Worm (Caenorhabditis elegans): ENCODE results near the gene F38B2.3.

DNA sequence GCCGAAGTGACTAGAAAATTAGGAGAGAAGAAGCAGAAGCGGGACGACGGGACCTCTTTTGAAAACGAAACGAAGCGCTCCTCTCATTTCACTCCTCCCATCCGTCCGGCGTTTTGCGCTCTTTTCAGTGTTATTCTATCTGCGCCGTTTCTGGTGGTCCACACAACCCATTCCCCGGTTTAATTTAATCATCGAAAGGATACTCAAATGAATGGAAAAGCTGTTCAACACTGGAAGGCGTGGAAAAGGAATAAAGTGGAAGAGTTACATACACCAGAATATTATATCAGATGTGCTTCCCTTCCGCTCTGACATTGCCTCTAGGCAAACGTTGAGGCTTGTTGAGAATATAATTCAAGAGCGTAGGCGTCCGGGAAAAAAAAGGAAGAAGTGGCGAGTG, 41.1 kb downstream of the F38B2.3 start:
- no peak for TF ChIP-seq mxl-2 (GFP tag; conservative IDR thresholded peaks at IDR 0.05)
- TF ChIP-seq F10B5.3 (tag; optimal IDR thresholded peaks at IDR 0.05), result no peak
- TF ChIP-seq ceh-82 (tag; optimal IDR thresholded peaks at IDR 0.05), result no peak
- TF ChIP-seq lin-38 (GFP tag; IDR thresholded peaks at IDR 0.05), result no peak
- no peak for TF ChIP-seq nhr-237 (tag; optimal IDR thresholded peaks at IDR 0.05)
- TF ChIP-seq nhr-28 (tag; optimal IDR thresholded peaks at IDR 0.05), result no peak
- no peak for TF ChIP-seq nhr-76 (tag; optimal IDR thresholded peaks at IDR 0.05)
- TF ChIP-seq mep-1 (tag; optimal IDR thresholded peaks at IDR 0.05), result no peak
- no peak for TF ChIP-seq fos-1 (tag; optimal IDR thresholded peaks at IDR 0.05)
- no peak for TF ChIP-seq aly-2 (tag; optimal IDR thresholded peaks at IDR 0.05)
- TF ChIP-seq mdl-1 (tag; optimal IDR thresholded peaks at IDR 0.05), result no peak

Data from whole organism, L4 larva.